Worm (Caenorhabditis elegans): ENCODE measurements around the gene C06A6.2.

ce11 chrIV:7800338-7800737, 46.1 kb upstream of the C06A6.2 start:
- TF ChIP-seq fos-1 (tag; optimal IDR thresholded peaks at IDR 0.05) (no peak), pha-4 (tag; optimal IDR thresholded peaks at IDR 0.05) (no peak), snpc-4 (tag; optimal IDR thresholded peaks at IDR 0.05) (no peak), elt-3 (tag; optimal IDR thresholded peaks at IDR 0.05) (no peak), lin-15B (tag; optimal IDR thresholded peaks at IDR 0.05) (no peak), skn-1 (tag; optimal IDR thresholded peaks at IDR 0.05) (no peak), zag-1 (tag; optimal IDR thresholded peaks at IDR 0.05) (no peak), nhr-76 (tag; optimal IDR thresholded peaks at IDR 0.05) (no peak), jun-1 (tag; optimal IDR thresholded peaks at IDR 0.05) (no peak), nhr-237 (tag; optimal IDR thresholded peaks at IDR 0.05) (no peak)
